Worm (Caenorhabditis elegans): ENCODE results near the gene Y32F6A.5.

DNA sequence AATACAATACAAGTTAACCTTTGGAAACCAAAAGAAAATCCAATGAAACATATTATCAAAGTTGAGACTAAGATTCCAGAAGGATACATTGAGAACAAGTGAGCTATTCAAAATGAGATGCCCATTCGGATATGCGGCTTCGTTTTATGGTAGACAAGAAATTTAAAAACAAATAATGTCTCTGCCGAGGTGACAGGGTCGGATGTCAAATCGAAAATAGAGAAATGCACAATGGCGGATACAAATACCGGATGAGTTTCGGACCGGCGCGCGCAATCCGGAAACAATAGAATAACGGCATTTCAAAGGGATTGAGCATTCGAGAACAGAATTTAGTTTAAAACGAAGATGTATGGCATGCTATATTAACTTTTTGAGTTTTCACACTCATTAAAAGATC lies 9.9 kb upstream of the Y32F6A.5 start, which contains the start of gene F22E12.3:
- TF ChIP-seq mdl-1 (tag; optimal IDR thresholded peaks at IDR 0.05) (no peak), nhr-76 (tag; optimal IDR thresholded peaks at IDR 0.05) (no peak), pqm-1 (tag; optimal IDR thresholded peaks at IDR 0.05) (no peak), fkh-10 (GFP tag; optimal IDR thresholded peaks at IDR 0.05) (no peak), sptf-1 (tag; optimal IDR thresholded peaks at IDR 0.05) (no peak), lin-15B (tag; optimal IDR thresholded peaks at IDR 0.05) (no peak), fos-1 (tag; optimal IDR thresholded peaks at IDR 0.05) (no peak), snpc-4 (tag; optimal IDR thresholded peaks at IDR 0.05) (no peak)

Measured in whole organism, L1 larva.